Worm (Caenorhabditis elegans): ENCODE measurements around the gene Y41C4A.6.

- TF ChIP-seq ceh-18 (tag; optimal IDR thresholded peaks at IDR 0.05) (no peak), hlh-6 (tag; optimal IDR thresholded peaks at IDR 0.05) (no peak), dve-1 (tag; optimal IDR thresholded peaks at IDR 0.05) (no peak), nfya-1 (tag; optimal IDR thresholded peaks at IDR 0.05) (no peak), pqm-1 (tag; optimal IDR thresholded peaks at IDR 0.05) (no peak)
These were observed 12.3 kb downstream of the Y41C4A.6 start, which contains the start of gene Y41C4A.8 for ce11 chrIII:11708722-11709121.

Measured in whole organism, late embryonic.